Worm (Caenorhabditis elegans): ENCODE results near the gene C49C3.4.

C49C3.4 gene

ce11 chrIV:17343482-17343881 lies 22.9 kb downstream of the C49C3.4 start, which contains the start of gene C49C3.11:
Gene C49C3.11, plus strand, starts transcription at chrIV:17343782.
- no peak for TF ChIP-seq snpc-4 (tag; optimal IDR thresholded peaks at IDR 0.05)
- TF ChIP-seq ceh-88 (GFP tag; IDR thresholded peaks at IDR 0.05), result no peak
- TF ChIP-seq unc-98 (GFP tag; IDR thresholded peaks at IDR 0.05), result no peak
- no peak for TF ChIP-seq aly-2 (tag; optimal IDR thresholded peaks at IDR 0.05)
- TF ChIP-seq nhr-28 (tag; optimal IDR thresholded peaks at IDR 0.05), result no peak
- TF ChIP-seq ceh-90 (tag; optimal IDR thresholded peaks at IDR 0.05), result no peak
- TF ChIP-seq nhr-90 (tag; optimal IDR thresholded peaks at IDR 0.05; ENCODE audit: poor library complexity), result no peak
- TF ChIP-seq C34B4.2 (tag; optimal IDR thresholded peaks at IDR 0.05), result no peak
- no peak for TF ChIP-seq lin-13 (GFP tag; optimal IDR thresholded peaks at IDR 0.05)

ce11 chrIV:17346599-17347218 lies 26.1 kb downstream of the C49C3.4 start, which contains the start of the genes clec-197 and clec-198:
Gene clec-197, minus strand, starts transcription at chrIV:17346699.
Gene clec-198, plus strand, starts transcription at chrIV:17347168.
- TF ChIP-seq lin-35 (GFP tag; optimal IDR thresholded peaks at IDR 0.05), result no peak
- no peak for TF ChIP-seq efl-3 (GFP tag; optimal IDR thresholded peaks at IDR 0.05)
- no peak for TF ChIP-seq mdl-1 (tag; optimal IDR thresholded peaks at IDR 0.05)
- no peak for TF ChIP-seq nhr-85 (tag)
- no peak for TF ChIP-seq unc-98 (GFP tag; IDR thresholded peaks at IDR 0.05)
- TF ChIP-seq rnt-1 (tag; optimal IDR thresholded peaks at IDR 0.05), result no peak
- TF ChIP-seq C16A3.4 (tag; optimal IDR thresholded peaks at IDR 0.05), result no peak
- TF ChIP-seq C34B4.2 (tag; optimal IDR thresholded peaks at IDR 0.05), result no peak
- TF ChIP-seq fos-1 (tag; optimal IDR thresholded peaks at IDR 0.05), result no peak
- TF ChIP-seq nhr-77 (tag; optimal IDR thresholded peaks at IDR 0.05), result no peak
- no peak for TF ChIP-seq ces-1 (GFP tag; optimal IDR thresholded peaks at IDR 0.05)

ce11 chrIV:17351586-17351985 lies 31.0 kb downstream of the C49C3.4 start, which contains the start of gene clec-199:
Gene clec-199, plus strand, starts transcription at chrIV:17351886.
- TF ChIP-seq dsc-1 (tag; optimal IDR thresholded peaks at IDR 0.05), result no peak
- TF ChIP-seq unc-86 (tag; optimal IDR thresholded peaks at IDR 0.05), result no peak
- TF ChIP-seq dpl-1 (GFP tag; optimal IDR thresholded peaks at IDR 0.05), result no peak
- TF ChIP-seq Y116A8C.19 (tag; optimal IDR thresholded peaks at IDR 0.05; ENCODE audit: borderline replicate concordance), result no peak
- no peak for TF ChIP-seq efl-1 (optimal IDR thresholded peaks at IDR 0.05)
- TF ChIP-seq efl-1 (GFP tag; optimal IDR thresholded peaks at IDR 0.05 in 1 of 2), result no peak
- TF ChIP-seq F16B12.6 (tag; optimal IDR thresholded peaks at IDR 0.05), result no peak
- TF ChIP-seq aly-2 (tag; optimal IDR thresholded peaks at IDR 0.05), result no peak
- TF ChIP-seq fkh-10 (GFP tag; optimal IDR thresholded peaks at IDR 0.05), result no peak
- no peak for TF ChIP-seq egl-13 (tag; optimal IDR thresholded peaks at IDR 0.05)

- TF ChIP-seq sptf-1 (tag; optimal IDR thresholded peaks at IDR 0.05) (no peak), sox-4 (tag; optimal IDR thresholded peaks at IDR 0.05) (no peak), swsn-7 (tag; optimal IDR thresholded peaks at IDR 0.05) (no peak)
These were observed 40.5 kb downstream of the C49C3.4 start, which contains the start of gene clec-202 for ce11 chrIV:17361143-17361542. Gene clec-202, plus strand, starts transcription at chrIV:17361443.

ce11 chrIV:17367294-17367693 lies 46.7 kb downstream of the C49C3.4 start, which contains the start of gene zipt-17:
Gene zipt-17, minus strand, starts transcription at chrIV:17367394.
- TF ChIP-seq lsy-2 (tag; optimal IDR thresholded peaks at IDR 0.05) (no peak), pag-3 (tag; optimal IDR thresholded peaks at IDR 0.05; ENCODE audit: borderline replicate concordance, insufficient read depth) (no peak), unc-62 (GFP tag; optimal IDR thresholded peaks at IDR 0.05) (no peak), nhr-237 (tag; optimal IDR thresholded peaks at IDR 0.05) (no peak), nhr-47 (tag; optimal IDR thresholded peaks at IDR 0.05) (no peak), lin-15B (tag; optimal IDR thresholded peaks at IDR 0.05) (no peak), tbx-2 (tag; optimal IDR thresholded peaks at IDR 0.05) (no peak), fkh-10 (GFP tag; optimal IDR thresholded peaks at IDR 0.05) (no peak), swsn-7 (tag; optimal IDR thresholded peaks at IDR 0.05) (no peak), unc-98 (GFP tag; IDR thresholded peaks at IDR 0.05) (no peak), skn-1 (tag; optimal IDR thresholded peaks at IDR 0.05) (no peak), mab-9 (GFP tag; IDR thresholded peaks at IDR 0.05) (no peak), dpl-1 (GFP tag; optimal IDR thresholded peaks at IDR 0.05) (no peak), blmp-1 (tag; optimal IDR thresholded peaks at IDR 0.05) (no peak), egl-13 (tag; optimal IDR thresholded peaks at IDR 0.05) (no peak), mef-2 (tag; optimal IDR thresholded peaks at IDR 0.05) (no peak), fos-1 (tag; optimal IDR thresholded peaks at IDR 0.05) (no peak), dsc-1 (tag; optimal IDR thresholded peaks at IDR 0.05) (no peak), ztf-4 (tag; optimal IDR thresholded peaks at IDR 0.05) (no peak)
